Worm (Caenorhabditis elegans) whole organism, L4/young adult: ENCODE data around the gene T09A12.8.

ENCODE experiments used
- W03F9.2 ChIP-seq: fragments of 150-350 bp; optimal IDR thresholded peaks from 2 replicates; lab custom pipeline; 2014; ENCODE audit warnings: missing biosample characterization, missing genetic modification characterization
- dao-5 ChIP-seq: sonication (generic microtip); optimal IDR thresholded peaks from 2 replicates; lab custom pipeline; 2016; ENCODE audit warnings: missing genotype, missing genetic modification characterization, moderate library complexity, missing compliant biosample characterization

ce11 chrIV:8287287-8287686 is 43.8 kb upstream of the T09A12.8 start:
- no peak for TF ChIP-seq W03F9.2 (tag; lab: Kevin White, UChicago)
- no peak for TF ChIP-seq dao-5 (tag; lab: Kevin White, UChicago)
